Fruit fly (Drosophila melanogaster): Measurements from ENCODE around the gene atms.

atms gene

DNA sequence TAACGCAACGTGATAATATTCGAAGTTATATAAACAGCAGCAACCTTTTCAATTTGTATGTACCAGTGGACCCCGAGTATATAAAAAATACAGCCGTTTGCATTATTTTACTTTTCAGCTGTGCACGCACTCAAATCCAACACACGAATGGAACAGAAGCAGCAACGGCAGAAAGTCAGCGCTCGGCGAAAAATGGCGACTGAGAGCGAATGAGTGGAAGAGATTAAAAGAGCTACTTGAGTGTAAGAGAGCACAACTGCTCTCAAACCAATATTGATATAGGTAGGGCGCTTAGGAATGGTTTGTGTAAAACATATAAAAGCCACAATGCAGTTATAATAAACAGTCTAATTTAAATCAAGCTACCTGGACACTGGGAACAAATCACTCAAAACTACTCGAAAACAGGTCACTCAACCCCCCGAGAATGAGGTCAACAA is 56.5 kb downstream of the atms start (continued):
- peak; percentile 85 for TF ChIP-seq fd64A (GFP tag; optimal IDR thresholded peaks at IDR 0.05)
- peak; percentile 6 for TF ChIP-seq CG2120 (GFP tag; optimal IDR thresholded peaks at IDR 0.05)
- TF ChIP-seq hkb (optimal IDR thresholded peaks at IDR 0.05): no peak
- peak; percentile 80 for TF ChIP-seq hkb (GFP tag; IDR thresholded peaks at IDR 0.05)
- TF ChIP-seq aop (GFP tag; IDR thresholded peaks at IDR 0.05): no peak
- 0 out of 2 replicates have a peak, but pooled peaks have one; percentile 18 for TF ChIP-seq CG14441 (GFP tag; IDR thresholded peaks at IDR 0.05)
- TF ChIP-seq CG10979 (tag; optimal IDR thresholded peaks at IDR 0.05): peak; percentile 12
- TF ChIP-seq sob (GFP tag; IDR thresholded peaks at IDR 0.05): no peak
- TF ChIP-seq kni (GFP tag; optimal IDR thresholded peaks at IDR 0.05): peak; percentile 78
- TF ChIP-seq al (GFP tag; IDR thresholded peaks at IDR 0.05): no peak
- no peak for TF ChIP-seq CG2889 (GFP tag; IDR thresholded peaks at IDR 0.05)
- TF ChIP-seq bcd (GFP tag; optimal IDR thresholded peaks at IDR 0.05): peak; percentile 54
- peak; percentile 74 for TF ChIP-seq CG2678 (tag; optimal IDR thresholded peaks at IDR 0.05)
- no peak for TF ChIP-seq vnd (GFP tag; IDR thresholded peaks at IDR 0.05; ENCODE audit: partially characterized antibody)
- no peak for TF ChIP-seq Rx (GFP tag; IDR thresholded peaks at IDR 0.05)
- peak; percentile 87 for TF ChIP-seq CG12071 (GFP tag; optimal IDR thresholded peaks at IDR 0.05)
- TF ChIP-seq ato (GFP tag; IDR thresholded peaks at IDR 0.05; ENCODE audit: partially characterized antibody): no peak
- no peak for TF ChIP-seq toy (GFP tag; IDR thresholded peaks at IDR 0.05)
- no peak for TF ChIP-seq CG2129 (GFP tag; IDR thresholded peaks at IDR 0.05; ENCODE audit: partially characterized antibody)
- TF ChIP-seq Rfx (GFP tag; IDR thresholded peaks at IDR 0.05): peak; percentile 20; the same call in 1 of the 2 replicates
- TF ChIP-seq Ssrp (tag; optimal IDR thresholded peaks at IDR 0.05): no peak
- TF ChIP-seq CG1529 (GFP tag; optimal IDR thresholded peaks at IDR 0.05): peak; percentile 70
- TF ChIP-seq nerfin-2 (GFP tag; IDR thresholded peaks at IDR 0.05; ENCODE audit: partially characterized antibody): no peak
- TF ChIP-seq Sox102F (GFP tag; optimal IDR thresholded peaks at IDR 0.05): peak; percentile 48
- no peak for TF ChIP-seq prd (optimal IDR thresholded peaks at IDR 0.05)
- no peak for TF ChIP-seq prd (GFP tag; IDR thresholded peaks at IDR 0.05)
- peak; percentile 33 for TF ChIP-seq dmrt11E (tag; optimal IDR thresholded peaks at IDR 0.05)
- TF ChIP-seq CG8290 (GFP tag; optimal IDR thresholded peaks at IDR 0.05): peak; percentile 49
- TF ChIP-seq CG8290 (tag; optimal IDR thresholded peaks at IDR 0.05): peak; percentile 53 to 63
- no peak for TF ChIP-seq Hr3 (GFP tag; optimal IDR thresholded peaks at IDR 0.05)
- peak; percentile 63 for TF ChIP-seq CG17385 (GFP tag; optimal IDR thresholded peaks at IDR 0.05)
- no peak; the same call in 2 of the 3 replicates for TF ChIP-seq row (GFP tag; IDR thresholded peaks at IDR 0.05)
- TF ChIP-seq CG13296 (GFP tag; optimal IDR thresholded peaks at IDR 0.05): peak; percentile 83
- no peak; the same call in 1 of the 2 replicates for TF ChIP-seq amos (GFP tag; IDR thresholded peaks at IDR 0.05; ENCODE audit: partially characterized antibody)
- no peak for TF ChIP-seq gsb (GFP tag; IDR thresholded peaks at IDR 0.05)
- peak; percentile 11; the same call in 1 of the 2 replicates for TF ChIP-seq tna (GFP tag; IDR thresholded peaks at IDR 0.05; ENCODE audit: partially characterized antibody)
- TF ChIP-seq Ada2b (GFP tag; IDR thresholded peaks at IDR 0.05): peak; percentile 6; the same call in 1 of the 2 replicates
- peak; percentile 24 for TF ChIP-seq Mad (GFP tag; optimal IDR thresholded peaks at IDR 0.05)
- 0 out of 3 replicates have a peak, but pooled peaks have one; percentile 27 for TF ChIP-seq CG17361 (GFP tag; IDR thresholded peaks at IDR 0.05)
- no peak for TF ChIP-seq crol (GFP tag; IDR thresholded peaks at IDR 0.05)
- no peak for TF ChIP-seq H15 (GFP tag; IDR thresholded peaks at IDR 0.05)
- peak; percentile 29 for TF ChIP-seq CG9437 (GFP tag; optimal IDR thresholded peaks at IDR 0.05)
- TF ChIP-seq Hmr (GFP tag; optimal IDR thresholded peaks at IDR 0.05): peak; percentile 79
- peak; percentile 83 for TF ChIP-seq odd (GFP tag; optimal IDR thresholded peaks at IDR 0.05)
- TF ChIP-seq CG17359 (tag; optimal IDR thresholded peaks at IDR 0.05): peak; percentile 78
- no peak for TF ChIP-seq CG31388 (GFP tag; optimal IDR thresholded peaks at IDR 0.05)
- TF ChIP-seq btn (GFP tag; optimal IDR thresholded peaks at IDR 0.05): peak; percentile 54
- TF ChIP-seq az2 (GFP tag; optimal IDR thresholded peaks at IDR 0.05): no peak
- peak; percentile 64 for TF ChIP-seq CG10431 (GFP tag; optimal IDR thresholded peaks at IDR 0.05)
- peak; percentile 10 for TF ChIP-seq emc (GFP tag; optimal IDR thresholded peaks at IDR 0.05)
- TF ChIP-seq jumu (GFP tag; optimal IDR thresholded peaks at IDR 0.05): no peak
- TF ChIP-seq CG4360 (GFP tag; IDR thresholded peaks at IDR 0.05): peak; percentile 58
